Worm (Caenorhabditis elegans) whole organism, young adult: Measurements from ENCODE around the gene otub-3.

ENCODE experiments used
- B0336.3 ChIP-seq: fragments of 200-800 bp; sonication (Bioruptor generic); IDR thresholded peaks from 2 replicates; pipeline ENCODE4 v1.3.6; 2022; ENCODE audit warnings: missing genetic modification characterization, missing compliant biosample characterization
- C17E4.6 ChIP-seq: fragments of 200-800 bp; sonication (Bioruptor generic); IDR thresholded peaks from 2 replicates; pipeline ENCODE4 v1.3.6; 2022; ENCODE audit warnings: missing genetic modification reagents, missing genetic modification characterization, missing compliant biosample characterization
- F10E7.11 ChIP-seq: sonication (generic microtip); optimal IDR thresholded peaks from 2 replicates; lab custom pipeline; 2017; ENCODE audit warnings: mild to moderate bottlenecking, missing genetic modification characterization, moderate library complexity, missing compliant biosample characterization
- F22D6.2 ChIP-seq: sonication (generic microtip); optimal IDR thresholded peaks from 2 replicates; lab custom pipeline; 2016; ENCODE audit warnings: mild to moderate bottlenecking, missing genetic modification characterization, missing compliant biosample characterization
- F33H1.4 ChIP-seq: fragments of 200-800 bp; sonication (Bioruptor generic); IDR thresholded peaks from 2 replicates; pipeline ENCODE4 v1.3.6; 2022; ENCODE audit warnings: missing genetic modification reagents, missing genetic modification characterization, missing compliant biosample characterization
- F55B11.4 ChIP-seq: sonication (generic microtip); optimal IDR thresholded peaks from 2 replicates; lab custom pipeline; 2016; ENCODE audit warnings: missing compliant biosample characterization, missing genetic modification characterization, borderline replicate concordance; ENCODE audit not compliant: insufficient read depth
- Y56A3A.18 ChIP-seq: fragments of 200-800 bp; sonication (Bioruptor generic); IDR thresholded peaks from 2 replicates; pipeline ENCODE4 v1.3.6; 2022; ENCODE audit warnings: missing genetic modification reagents, missing genetic modification characterization, missing compliant biosample characterization
- Y79H2A.3 ChIP-seq: fragments of 200-800 bp; sonication (Bioruptor generic); conservative IDR thresholded peaks from 2 replicates; pipeline ENCODE4 v1.3.6; 2022; ENCODE audit warnings: missing genetic modification reagents, missing genetic modification characterization, missing compliant biosample characterization
- Y95B8A.8 ChIP-seq: fragments of 200-800 bp; sonication (Bioruptor generic); IDR thresholded peaks from 2 replicates; pipeline ENCODE4 v1.3.6; 2022; ENCODE audit warnings: missing genetic modification reagents, missing genetic modification characterization, missing compliant biosample characterization
- aptf-2 ChIP-seq: fragments of 200-800 bp; sonication (Bioruptor generic); conservative IDR thresholded peaks from 2 replicates; pipeline ENCODE4 v1.3.6; 2022; ENCODE audit warnings: missing genetic modification reagents, missing genetic modification characterization, missing compliant biosample characterization
- bed-1 ChIP-seq: fragments of 200-800 bp; sonication (Bioruptor generic); IDR thresholded peaks from 2 replicates; pipeline ENCODE4 v1.3.6; 2022; ENCODE audit warnings: missing genetic modification reagents, missing genetic modification characterization, missing compliant biosample characterization
- ccch-3 ChIP-seq: fragments of 200-800 bp; sonication (Bioruptor generic); optimal IDR thresholded peaks from 2 replicates; lab custom pipeline; 2018; ENCODE audit warnings: mild to moderate bottlenecking, missing genetic modification characterization, missing compliant biosample characterization
- ceh-58 ChIP-seq: fragments of 200-800 bp; sonication (Bioruptor generic); IDR thresholded peaks from 2 replicates; pipeline ENCODE4 v1.3.6; 2022; ENCODE audit warnings: missing genetic modification characterization, missing compliant biosample characterization
- die-1 ChIP-seq: sonication (generic microtip); optimal IDR thresholded peaks from 2 replicates; lab custom pipeline; 2016; ENCODE audit warnings: missing genotype, mild to moderate bottlenecking, missing genetic modification characterization, missing compliant biosample characterization
- dpl-1 ChIP-seq: fragments of 150-350 bp; optimal IDR thresholded peaks from 2 replicates; lab custom pipeline; 2014; ENCODE audit warnings: missing biosample characterization, missing genetic modification reagents, missing genetic modification characterization
- efl-1 ChIP-seq: fragments of 150-350 bp; optimal IDR thresholded peaks from 2 replicates; lab custom pipeline; 2014; ENCODE audit warnings: missing biosample characterization, missing genetic modification reagents, missing genetic modification characterization
- egrh-3 ChIP-seq: fragments of 200-800 bp; sonication (Bioruptor generic); IDR thresholded peaks from 2 replicates; pipeline ENCODE4 v1.3.6; 2022; ENCODE audit warnings: missing genetic modification reagents, missing genetic modification characterization, missing compliant biosample characterization
- hmg-1.2 ChIP-seq: fragments of 200-800 bp; sonication (Bioruptor generic); IDR thresholded peaks from 2 replicates; pipeline ENCODE4 v1.3.6; 2022; ENCODE audit warnings: missing genetic modification reagents, missing genetic modification characterization, missing compliant biosample characterization
- hsf-1 ChIP-seq: fragments of 200-800 bp; sonication (Bioruptor generic); IDR thresholded peaks from 2 replicates; pipeline ENCODE4 v1.3.6; 2022; ENCODE audit warnings: missing genetic modification reagents, missing genetic modification characterization, missing compliant biosample characterization
- lin-35 ChIP-seq, 3 experiments: fragments of 150-350 bp in 2 of 3; sonication (generic microtip) in 1 of 3; optimal IDR thresholded peaks; 2 replicates each; lab custom pipeline; 2014 to 2018; ENCODE audit warnings: missing biosample characterization in 3 of 3, missing genetic modification characterization in 3 of 3, missing genetic modification reagents in 3 of 3
- lin-54 ChIP-seq: fragments of 200-800 bp; sonication (Bioruptor generic); optimal IDR thresholded peaks from 2 replicates; lab custom pipeline; 2018; ENCODE audit warnings: mild to moderate bottlenecking, missing genetic modification characterization, missing compliant biosample characterization
- lir-1 ChIP-seq: fragments of 200-800 bp; sonication (Bioruptor generic); conservative IDR thresholded peaks from 2 replicates; pipeline ENCODE4 v1.3.6; 2022; ENCODE audit warnings: missing genetic modification reagents, missing genetic modification characterization, missing compliant biosample characterization
- madf-10 ChIP-seq: sonication (generic microtip); optimal IDR thresholded peaks from 2 replicates; lab custom pipeline; 2016; ENCODE audit warnings: mild to moderate bottlenecking, missing genetic modification characterization, missing compliant biosample characterization
- mel-28 ChIP-seq: sonication (generic microtip); optimal IDR thresholded peaks from 2 replicates; lab custom pipeline; 2016; ENCODE audit warnings: borderline replicate concordance, mild to moderate bottlenecking, missing genetic modification characterization, missing compliant biosample characterization
- nfya-1 ChIP-seq: sonication (generic microtip); optimal IDR thresholded peaks from 2 replicates; lab custom pipeline; 2017; ENCODE audit warnings: antibody characterized with exemption, missing compliant biosample characterization, missing genetic modification characterization, borderline replicate concordance; ENCODE audit not compliant: insufficient read depth
- nfya-2 ChIP-seq: fragments of 200-800 bp; sonication (Bioruptor generic); IDR thresholded peaks from 2 replicates; pipeline ENCODE4 v1.3.6; 2022; ENCODE audit warnings: missing genetic modification reagents, missing genetic modification characterization, missing compliant biosample characterization
- nfyb-1 ChIP-seq: fragments of 200-800 bp; sonication (Bioruptor generic); IDR thresholded peaks from 2 replicates; pipeline ENCODE4 v1.3.6; 2022; ENCODE audit warnings: missing genetic modification reagents, missing genetic modification characterization, missing compliant biosample characterization
- nhr-27 ChIP-seq: fragments of 200-800 bp; sonication (Bioruptor generic); optimal IDR thresholded peaks from 2 replicates; lab custom pipeline; 2018; ENCODE audit warnings: mild to moderate bottlenecking, missing genetic modification characterization, moderate library complexity, missing compliant biosample characterization
- nhr-80 ChIP-seq: sonication (generic microtip); optimal IDR thresholded peaks from 2 replicates; lab custom pipeline; 2016; ENCODE audit warnings: missing genetic modification characterization, missing compliant biosample characterization
- pbrm-1 ChIP-seq: fragments of 200-800 bp; sonication (Bioruptor generic); IDR thresholded peaks from 2 replicates; pipeline ENCODE4 v1.3.6; 2022; ENCODE audit warnings: missing genetic modification reagents, missing genetic modification characterization, missing compliant biosample characterization
- rec-8 ChIP-seq, 2 experiments: sonication (generic microtip); optimal IDR thresholded peaks; 2 replicates each; lab custom pipeline; 2016; ENCODE audit warnings: mild to moderate bottlenecking in 2 of 2, missing genetic modification characterization in 2 of 2, missing genetic modification reagents in 2 of 2, missing genotype in 2 of 2, missing biosample characterization in 1 of 2, missing compliant biosample characterization in 1 of 2, moderate library complexity in 1 of 2
- sea-2 ChIP-seq: fragments of 200-800 bp; sonication (Bioruptor generic); IDR thresholded peaks from 2 replicates; pipeline ENCODE4 v1.3.6; 2022; ENCODE audit warnings: missing genetic modification characterization, missing compliant biosample characterization
- sptf-2 ChIP-seq: fragments of 200-800 bp; sonication (Bioruptor generic); optimal IDR thresholded peaks from 2 replicates; lab custom pipeline; 2018; ENCODE audit warnings: mild to moderate bottlenecking, missing genetic modification characterization, missing compliant biosample characterization
- unc-62 ChIP-seq: fragments of 150-350 bp; optimal IDR thresholded peaks from 2 replicates; lab custom pipeline; 2014; ENCODE audit warnings: missing biosample characterization, missing genetic modification reagents, missing genetic modification characterization
- xnd-1 ChIP-seq: sonication (generic microtip); optimal IDR thresholded peaks from 2 replicates; lab custom pipeline; 2016; ENCODE audit warnings: missing genotype, missing genetic modification reagents, missing genetic modification characterization, missing compliant biosample characterization
- ztf-18 ChIP-seq: sonication (generic microtip); optimal IDR thresholded peaks from 2 replicates; lab custom pipeline; 2016; ENCODE audit warnings: missing genotype, mild to moderate bottlenecking, missing genetic modification characterization, missing compliant biosample characterization
- ztf-26 ChIP-seq: sonication (generic microtip); optimal IDR thresholded peaks from 2 replicates; lab custom pipeline; 2017; ENCODE audit warnings: missing genetic modification characterization, missing compliant biosample characterization

Gene otub-3

ce11 chrIV:8754727-8755126 is 26.8 kb downstream of the otub-3 start, which contains the start of gene elli-1:
TSS of gene elli-1 (minus strand) at chrIV:8754827.
- TF ChIP-seq F33H1.4 (GFP tag; lab: Robert Waterston, UW): no peak
- TF ChIP-seq ccch-3 (GFP tag; lab: Kevin White, UChicago): no peak
- no peak for TF ChIP-seq F22D6.2
- TF ChIP-seq efl-1 (GFP tag; lab: Kevin White, UChicago): peak; percentile 53
- no peak for TF ChIP-seq bed-1
- TF ChIP-seq dpl-1 (GFP tag; lab: Kevin White, UChicago): peak; percentile 16

ce11 chrIV:8757729-8758128 is 29.8 kb downstream of the otub-3 start:
- TF ChIP-seq F55B11.4 (no peak), lir-1 (no peak), nhr-80 (tag; lab: Kevin White, UChicago) (peak; percentile 74), lin-35 (GFP tag; optimal IDR thresholded peaks at IDR 0.05; lab: Kevin White, UChicago) (no peak), F10E7.11 (no peak), madf-10 (peak; percentile 83)

ce11 chrIV:8758620-8759019 is 30.6 kb downstream of the otub-3 start:
- TF ChIP-seq Y79H2A.3 (GFP tag; lab: Robert Waterston, UW) (no peak), B0336.3 (no peak), hmg-1.2 (GFP tag; lab: Robert Waterston, UW) (peak; percentile 47; the same call in 1 of the 2 replicates), madf-10 (peak; percentile 99), ztf-26 (tag; lab: Kevin White, UChicago) (no peak)

ce11 chrIV:8761896-8762295 is 33.9 kb downstream of the otub-3 start, which contains the start of the genes F20C5.11 and klp-11:
TSS of gene F20C5.11 (minus strand) at chrIV:8761996.
TSS of gene klp-11 (minus strand) at chrIV:8762066.
- TF ChIP-seq unc-62 (GFP tag; lab: Kevin White, UChicago) (no peak), nhr-27 (tag; lab: Kevin White, UChicago) (no peak), nfya-1 (no peak), nfya-2 (GFP tag; lab: Robert Waterston, UW) (no peak), F33H1.4 (GFP tag; lab: Robert Waterston, UW) (no peak), lin-54 (GFP tag; lab: Kevin White, UChicago) (no peak), Y95B8A.8 (GFP tag; lab: Robert Waterston, UW) (no peak), die-1 (tag; lab: Kevin White, UChicago) (no peak), aptf-2 (GFP tag; lab: Robert Waterston, UW) (no peak)
- TF ChIP-seq, all 124 proteins: peak for 0

ce11 chrIV:8762471-8762870 is 34.5 kb downstream of the otub-3 start:
- TF ChIP-seq rec-8 (tag; optimal IDR thresholded peaks at IDR 0.05; lab: Kevin White, UChicago): no peak
- no peak for TF ChIP-seq sptf-2 (GFP tag; lab: Kevin White, UChicago)
- peak; percentile 60; the same call in 1 of the 2 replicates for TF ChIP-seq hmg-1.2 (GFP tag; lab: Robert Waterston, UW)
- no peak for TF ChIP-seq F33H1.4 (GFP tag; lab: Robert Waterston, UW)
- no peak for TF ChIP-seq mel-28 (tag; lab: Kevin White, UChicago)
- TF ChIP-seq madf-10: peak; percentile 88
- TF ChIP-seq, all 124 proteins: peak for 2

- TF ChIP-seq egrh-3 (no peak), xnd-1 (no peak), Y56A3A.18 (GFP tag; lab: Robert Waterston, UW) (no peak), F33H1.4 (GFP tag; lab: Robert Waterston, UW) (no peak), sea-2 (GFP tag; lab: Robert Waterston, UW) (no peak), ceh-58 (GFP tag; lab: Robert Waterston, UW) (no peak), ztf-18 (no peak), nfyb-1 (GFP tag; lab: Robert Waterston, UW) (no peak), hsf-1 (GFP tag; lab: Robert Waterston, UW) (no peak), lir-1 (no peak), pbrm-1 (GFP tag; lab: Robert Waterston, UW) (no peak), C17E4.6 (GFP tag; lab: Robert Waterston, UW) (no peak)
Measured at ce11 chrIV:8764567-8764966, 36.6 kb downstream of the otub-3 start, which contains the start of gene cdc-50.B. TSS of gene cdc-50.B (plus strand) at chrIV:8764867.
